Fruit fly (Drosophila melanogaster) Kc167 (cell line): ENCODE data around the gene CG42812.

Source experiments
- Sin3A ChIP-seq: fragments of >200 bp; optimal IDR thresholded peaks from 2 replicates; lab custom pipeline; 2018; ENCODE audit warnings: missing external identifiers
- h ChIP-seq: fragments of >200 bp; optimal IDR thresholded peaks from 3 replicates; lab custom pipeline; 2018; ENCODE audit warnings: missing external identifiers
- psq ChIP-seq: fragments of >200 bp; optimal IDR thresholded peaks from 2 replicates; lab custom pipeline; 2017; ENCODE audit warnings: missing external identifiers
- ttk ChIP-seq: sonication (Bioruptor generic); optimal IDR thresholded peaks from 2 replicates; lab custom pipeline; 2017; ENCODE audit warnings: missing external identifiers

DNA sequence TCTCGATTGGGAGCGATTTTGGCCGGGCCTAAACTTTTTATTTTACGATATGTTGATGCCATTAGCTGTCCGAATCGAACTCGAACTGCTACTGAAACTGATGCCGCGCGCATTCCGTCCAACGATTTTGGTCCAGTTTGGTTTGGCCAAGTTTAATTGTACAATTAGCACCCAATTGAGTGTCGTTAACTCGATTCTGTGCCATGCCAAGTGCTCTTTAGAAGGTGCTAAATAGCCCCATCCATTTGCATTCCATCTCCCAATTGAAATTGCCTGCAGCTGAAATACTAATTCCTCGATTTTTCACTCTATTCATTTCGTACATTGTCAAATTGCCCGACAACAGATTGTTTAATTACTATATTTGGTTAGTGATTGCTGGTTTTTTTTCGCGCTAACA is 7.6 kb upstream of the CG42812 start, which contains the start of gene CG17781:
- TF ChIP-seq h (lab: Kevin White, UChicago) (no peak), Sin3A (lab: Kevin White, UChicago) (no peak), ttk (no peak), psq (lab: Kevin White, UChicago) (no peak)
